Fruit fly (Drosophila melanogaster): ENCODE data around the gene Bacc.

dm6 chr2L:2750337-2751084 is 1.7 kb upstream of the Bacc start:
- no peak for TF ChIP-seq CG8478 (optimal IDR thresholded peaks at IDR 0.05)
- no peak for TF ChIP-seq CTCF (optimal IDR thresholded peaks at IDR 0.05)
